Worm (Caenorhabditis elegans): ENCODE measurements around the gene srx-135.

- no peak for TF ChIP-seq him-1 (tag; optimal IDR thresholded peaks at IDR 0.05)
- TF ChIP-seq dao-5 (tag; optimal IDR thresholded peaks at IDR 0.05) = no peak
Observed at ce11 chrV:13857132-13857531, 1.9 kb upstream of the srx-135 start, which contains the start of gene srx-136.

Measured in whole organism, L4/young adult.